Fruit fly (Drosophila melanogaster) whole organism, embryonic: Measurements from ENCODE around the gene CG11597.
A peak's percentile ranks its signal among the peaks of the same experiment; 100 is the strongest.

Source experiments
- Asciz ChIP-seq: fragments of 200-800 bp; sonication (Bioruptor generic); optimal IDR thresholded peaks from 2 replicates; lab custom pipeline; 2017; ENCODE audit warnings: missing biosample characterization, mild to moderate bottlenecking, missing genetic modification characterization, missing genetic modification reagents
- B-H1 ChIP-seq: fragments of 200-800 bp; sonication (Bioruptor generic); IDR thresholded peaks from 3 replicates; pipeline ENCODE4 v1.3.6; 2022; ENCODE audit warnings: missing biosample characterization, missing genetic modification characterization
- CG12299 ChIP-seq: fragments of 200-800 bp; sonication (Bioruptor generic); optimal IDR thresholded peaks from 2 replicates; lab custom pipeline; 2018; ENCODE audit warnings: missing biosample characterization, mild to moderate bottlenecking, missing genetic modification characterization
- CG13424 ChIP-seq: fragments of 200-800 bp; sonication (Bioruptor generic); optimal IDR thresholded peaks from 2 replicates; lab custom pipeline; 2019; ENCODE audit warnings: missing biosample characterization, mild to moderate bottlenecking, missing genetic modification characterization, moderate library complexity
- CG15696 ChIP-seq: fragments of 200-800 bp; sonication (Bioruptor generic); optimal IDR thresholded peaks from 2 replicates; lab custom pipeline; 2019; ENCODE audit warnings: missing biosample characterization, mild to moderate bottlenecking, missing genetic modification characterization, moderate library complexity
- CG17829 ChIP-seq: fragments of 200-800 bp; optimal IDR thresholded peaks from 2 replicates; lab custom pipeline; 2019; ENCODE audit warnings: missing biosample characterization, mild to moderate bottlenecking, missing genetic modification characterization, moderate library complexity
- CG1792 ChIP-seq: fragments of 200-800 bp; sonication (Bioruptor generic); optimal IDR thresholded peaks from 2 replicates; lab custom pipeline; 2016; ENCODE audit warnings: missing biosample characterization, missing genetic modification characterization
- CG18619 ChIP-seq: fragments of 200-800 bp; sonication (Bioruptor generic); optimal IDR thresholded peaks from 3 replicates; lab custom pipeline; 2017; ENCODE audit warnings: missing biosample characterization, mild to moderate bottlenecking, missing genetic modification characterization
- CG18764 ChIP-seq: fragments of 200-800 bp; sonication (Bioruptor generic); optimal IDR thresholded peaks from 3 replicates; lab custom pipeline; 2016; ENCODE audit warnings: missing biosample characterization, missing genetic modification characterization
- CG2129 ChIP-seq: fragments of 200-800 bp; sonication (Bioruptor generic); IDR thresholded peaks from 2 replicates; pipeline ENCODE4 v1.3.6; 2022; ENCODE audit warnings: missing biosample characterization, missing genetic modification characterization; ENCODE audit not compliant: partially characterized antibody
- CG2712 ChIP-seq: fragments of 200-800 bp; optimal IDR thresholded peaks from 3 replicates; lab custom pipeline; 2019; ENCODE audit warnings: missing biosample characterization, mild to moderate bottlenecking, missing genetic modification characterization, moderate library complexity
- CG33557 ChIP-seq: fragments of 200-800 bp; sonication (Bioruptor generic); optimal IDR thresholded peaks from 2 replicates; lab custom pipeline; 2019; ENCODE audit warnings: missing biosample characterization, mild to moderate bottlenecking, missing genetic modification characterization, moderate library complexity
- CG3847 ChIP-seq: fragments of 200-800 bp; sonication (Bioruptor generic); IDR thresholded peaks from 2 replicates; pipeline ENCODE4 v1.3.6; 2022; ENCODE audit warnings: missing biosample characterization, missing genetic modification characterization
- CG3995 ChIP-seq: fragments of 200-800 bp; sonication (Bioruptor generic); optimal IDR thresholded peaks from 3 replicates; lab custom pipeline; 2016; ENCODE audit warnings: missing biosample characterization, missing genetic modification characterization
- CG4282 ChIP-seq: fragments of 200-800 bp; sonication (Bioruptor generic); optimal IDR thresholded peaks from 2 replicates; lab custom pipeline; 2016; ENCODE audit warnings: missing biosample characterization, missing genetic modification characterization
- CG4424 ChIP-seq: fragments of 200-800 bp; sonication (Bioruptor generic); optimal IDR thresholded peaks from 3 replicates; lab custom pipeline; 2016; ENCODE audit warnings: missing biosample characterization, missing genetic modification characterization
- CG9437 ChIP-seq: fragments of 200-800 bp; sonication (Bioruptor generic); optimal IDR thresholded peaks from 2 replicates; lab custom pipeline; 2018; ENCODE audit warnings: missing biosample characterization, mild to moderate bottlenecking, missing genetic modification characterization
- CG9797 ChIP-seq: fragments of 200-800 bp; sonication (Bioruptor generic); optimal IDR thresholded peaks from 3 replicates; lab custom pipeline; 2018; ENCODE audit warnings: missing biosample characterization, mild to moderate bottlenecking, missing genetic modification characterization
- CG9876 ChIP-seq: fragments of 200-800 bp; sonication (Bioruptor generic); optimal IDR thresholded peaks from 2 replicates; lab custom pipeline; 2016; ENCODE audit warnings: missing biosample characterization, missing genetic modification characterization
- Camta ChIP-seq: fragments of 200-800 bp; sonication (Bioruptor generic); optimal IDR thresholded peaks from 2 replicates; lab custom pipeline; 2016; ENCODE audit warnings: missing biosample characterization, missing genetic modification characterization
- D19A ChIP-seq: fragments of 200-800 bp; optimal IDR thresholded peaks from 3 replicates; lab custom pipeline; 2019; ENCODE audit warnings: missing biosample characterization, mild to moderate bottlenecking, missing genetic modification characterization, moderate library complexity
- Dp ChIP-seq: fragments of 200-800 bp; sonication (Bioruptor generic); optimal IDR thresholded peaks from 2 replicates; lab custom pipeline; 2018; ENCODE audit warnings: missing biosample characterization, mild to moderate bottlenecking, missing genetic modification characterization, moderate library complexity
- E2f1 ChIP-seq: fragments of 200-800 bp; sonication (Bioruptor generic); IDR thresholded peaks from 2 replicates; pipeline ENCODE4 v1.3.6; 2022; ENCODE audit warnings: missing biosample characterization, missing genetic modification characterization
- HLH54F ChIP-seq: fragments of 200-800 bp; sonication (Bioruptor generic); optimal IDR thresholded peaks from 3 replicates; lab custom pipeline; 2016; ENCODE audit warnings: missing biosample characterization, missing genetic modification characterization
- MBD-R2 ChIP-seq: fragments of 200-800 bp; sonication (Bioruptor generic); IDR thresholded peaks from 2 replicates; pipeline ENCODE4 v1.3.6; 2022; ENCODE audit warnings: missing biosample characterization, missing genetic modification characterization
- Max ChIP-seq: fragments of 200-800 bp; sonication (Bioruptor generic); optimal IDR thresholded peaks from 2 replicates; lab custom pipeline; 2016; ENCODE audit warnings: missing biosample characterization, mild to moderate bottlenecking, missing genetic modification characterization
- Mes4 ChIP-seq: fragments of 200-800 bp; sonication (Bioruptor generic); optimal IDR thresholded peaks from 2 replicates; lab custom pipeline; 2016; ENCODE audit warnings: missing biosample characterization, missing genetic modification characterization
- Myb ChIP-seq: fragments of 200-800 bp; sonication (Bioruptor generic); optimal IDR thresholded peaks from 2 replicates; lab custom pipeline; 2016; ENCODE audit warnings: missing biosample characterization, missing genetic modification characterization
- Ptx1 ChIP-seq: fragments of 200-800 bp; sonication (Bioruptor generic); IDR thresholded peaks from 2 replicates; pipeline ENCODE4 v1.3.6; 2022; ENCODE audit warnings: missing biosample characterization, missing genetic modification characterization
- Scr ChIP-seq: fragments of 200-800 bp; sonication (Bioruptor generic); IDR thresholded peaks from 2 replicates; pipeline ENCODE4 v1.3.6; 2022; ENCODE audit warnings: missing biosample characterization, missing genetic modification characterization; ENCODE audit not compliant: partially characterized antibody
- Tbp ChIP-seq: fragments of >200 bp; optimal IDR thresholded peaks from 2 replicates; lab custom pipeline; 2018; ENCODE audit warnings: missing biosample characterization, missing genetic modification characterization
- aop ChIP-seq: fragments of 200-800 bp; sonication (Bioruptor generic); IDR thresholded peaks from 2 replicates; pipeline ENCODE4 v1.3.6; 2022; ENCODE audit warnings: missing biosample characterization, missing genetic modification characterization
- ash1 ChIP-seq: fragments of 200-800 bp; sonication (Bioruptor generic); optimal IDR thresholded peaks from 2 replicates; lab custom pipeline; 2018; ENCODE audit warnings: missing biosample characterization, mild to moderate bottlenecking, missing genetic modification characterization
- da ChIP-seq: fragments of 200-800 bp; sonication (Bioruptor generic); optimal IDR thresholded peaks from 2 replicates; lab custom pipeline; 2016; ENCODE audit warnings: missing biosample characterization, missing genetic modification characterization
- dan ChIP-seq: fragments of 200-800 bp; sonication (Bioruptor generic); IDR thresholded peaks from 2 replicates; pipeline ENCODE4 v1.3.6; 2022; ENCODE audit warnings: missing biosample characterization, missing genetic modification characterization
- dm ChIP-seq: fragments of 200-800 bp; sonication (Bioruptor generic); optimal IDR thresholded peaks from 3 replicates; lab custom pipeline; 2016; ENCODE audit warnings: missing biosample characterization, missing genetic modification characterization
- dmrt11E ChIP-seq: fragments of 200-800 bp; sonication (Bioruptor generic); optimal IDR thresholded peaks from 3 replicates; lab custom pipeline; 2018; ENCODE audit warnings: missing biosample characterization, mild to moderate bottlenecking, missing genetic modification characterization, moderate library complexity
- dpn ChIP-seq, 2 experiments: fragments of 200-800 bp; sonication (Bioruptor generic); optimal IDR thresholded peaks; 3 replicates each; lab custom pipeline; 2016; ENCODE audit warnings: missing biosample characterization in 2 of 2, missing genetic modification characterization in 2 of 2
- exex ChIP-seq: fragments of 200-800 bp; sonication (Bioruptor generic); optimal IDR thresholded peaks from 4 replicates; lab custom pipeline; 2018; ENCODE audit warnings: missing biosample characterization, mild to moderate bottlenecking, missing genetic modification characterization, moderate library complexity
- fd3F ChIP-seq: fragments of 200-800 bp; sonication (Bioruptor generic); optimal IDR thresholded peaks from 2 replicates; lab custom pipeline; 2018; ENCODE audit warnings: missing biosample characterization, mild to moderate bottlenecking, missing genetic modification characterization, moderate library complexity
- gcm2 ChIP-seq: fragments of 200-800 bp; sonication (Bioruptor generic); optimal IDR thresholded peaks from 2 replicates; lab custom pipeline; 2016; ENCODE audit warnings: missing biosample characterization, missing genetic modification characterization
- lola ChIP-seq, 3 experiments: fragments of >200 bp in 2 of 3; fragments of 200-800 bp in 1 of 3; sonication (Bioruptor generic) in 1 of 3; optimal IDR thresholded peaks; 2 replicates each; lab custom pipeline; 2017 to 2019; ENCODE audit warnings: missing biosample characterization in 3 of 3, missing genetic modification characterization in 3 of 3, mild to moderate bottlenecking in 1 of 3, moderate library complexity in 1 of 3
- org-1 ChIP-seq: fragments of 200-800 bp; sonication (Bioruptor generic); optimal IDR thresholded peaks from 2 replicates; lab custom pipeline; 2017; ENCODE audit warnings: missing biosample characterization, missing genetic modification characterization
- prd ChIP-seq, 3 experiments: fragments of >200 bp in 2 of 3; fragments of 200-800 bp in 1 of 3; sonication (Bioruptor generic) in 1 of 3; optimal IDR thresholded peaks in 2 of 3; IDR thresholded peaks in 1 of 3; 2 replicates in 2 of 3; 3 replicates in 1 of 3; pipeline versions ENCODE4 v1.3.6 to Lab custom; 2017 to 2022; ENCODE audit warnings: missing biosample characterization in 1 of 3, missing genetic modification characterization in 1 of 3
- rib ChIP-seq: fragments of 200-800 bp; sonication (Bioruptor generic); IDR thresholded peaks from 2 replicates; pipeline ENCODE4 v1.3.6; 2022; ENCODE audit warnings: missing biosample characterization, missing genetic modification characterization
- sens ChIP-seq: fragments of 200-800 bp; sonication (Bioruptor generic); peaks from one replicate; lab custom pipeline; 2016; ENCODE audit warnings: missing biosample characterization, missing genetic modification characterization
- shn ChIP-seq: fragments of 200-800 bp; sonication (Bioruptor generic); optimal IDR thresholded peaks from 3 replicates; lab custom pipeline; 2016; ENCODE audit warnings: missing biosample characterization, missing genetic modification characterization
- sima ChIP-seq: fragments of 200-800 bp; sonication (Bioruptor generic); optimal IDR thresholded peaks from 2 replicates; lab custom pipeline; 2016; ENCODE audit warnings: missing biosample characterization, missing genetic modification characterization
- twi ChIP-seq: fragments of 200-800 bp; optimal IDR thresholded peaks from 2 replicates; lab custom pipeline; 2019; ENCODE audit warnings: missing biosample characterization, mild to moderate bottlenecking, missing genetic modification characterization, moderate library complexity
- wek ChIP-seq: fragments of 200-800 bp; sonication (Bioruptor generic); optimal IDR thresholded peaks from 3 replicates; lab custom pipeline; 2018; ENCODE audit warnings: missing biosample characterization, mild to moderate bottlenecking, missing genetic modification characterization, moderate library complexity
- zfh2 ChIP-seq: fragments of 200-800 bp; sonication (Bioruptor generic); optimal IDR thresholded peaks from 2 replicates; lab custom pipeline; 2016; ENCODE audit warnings: missing biosample characterization, missing genetic modification characterization

Gene CG11597

dm6 chr3L:11833296-11833717, 11.2 kb upstream of the CG11597 start, which contains the start of gene CycA (continued):
- TF ChIP-seq org-1 (GFP tag; lab: Kevin White, UChicago) (no peak), zfh2 (peak; percentile 26), Mes4 (GFP tag; lab: Kevin White, UChicago) (no peak), wek (peak; percentile 32), CG18764 (no peak), twi (peak; percentile 13), lola (GFP tag; optimal IDR thresholded peaks at IDR 0.05; lab: Kevin White, UChicago) (peak in 1 of 3 experiments; percentile 9), CG9876 (no peak), CG9797 (GFP tag; lab: Kevin White, UChicago) (peak; percentile 94), Asciz (GFP tag; lab: Kevin White, UChicago) (no peak), E2f1 (GFP tag; lab: Robert Waterston, UW) (no peak), CG12299 (peak; percentile 32), da (no peak), Dp (GFP tag; lab: Kevin White, UChicago) (peak; percentile 100), dpn (GFP tag; optimal IDR thresholded peaks at IDR 0.05; lab: Kevin White, UChicago) (peak in 1 of 2 experiments; percentile 0), dm (GFP tag; lab: Kevin White, UChicago) (peak; percentile 45), gcm2 (GFP tag; lab: Kevin White, UChicago) (no peak), CG17829 (peak; percentile 47), CG2712 (tag; lab: Kevin White, UChicago) (peak; percentile 41), CG4282 (peak; percentile 26), ash1 (no peak), CG33557 (GFP tag; lab: Kevin White, UChicago) (no peak), CG15696 (tag; lab: Kevin White, UChicago) (no peak), CG9437 (GFP tag; lab: Kevin White, UChicago) (no peak), Camta (GFP tag; lab: Kevin White, UChicago) (peak; percentile 6), CG4424 (GFP tag; lab: Kevin White, UChicago) (no peak), dmrt11E (tag; lab: Kevin White, UChicago) (no peak), Ptx1 (GFP tag; lab: Robert Waterston, UW) (no peak), CG18619 (GFP tag; lab: Kevin White, UChicago) (no peak), CG3847 (GFP tag; lab: Robert Waterston, UW) (peak; percentile 72), MBD-R2 (GFP tag; lab: Robert Waterston, UW) (peak; percentile 42), exex (tag; lab: Kevin White, UChicago) (no peak), Scr (GFP tag; lab: Robert Waterston, UW) (peak; percentile 84), B-H1 (GFP tag; lab: Robert Waterston, UW) (no peak), CG3995 (GFP tag; lab: Kevin White, UChicago) (peak; percentile 12), D19A (tag; lab: Kevin White, UChicago) (peak; percentile 26), sens (peak; percentile 81), shn (peak; percentile 5), fd3F (GFP tag; lab: Kevin White, UChicago) (no peak), dan (no peak), CG2129 (GFP tag; lab: Robert Waterston, UW) (peak; percentile 50), prd (optimal IDR thresholded peaks at IDR 0.05; lab: Kevin White, UChicago) (no peak), prd (GFP tag; IDR thresholded peaks at IDR 0.05; lab: Robert Waterston, UW) (no peak), Tbp (GFP tag; lab: Kevin White, UChicago) (no peak), CG13424 (tag; lab: Kevin White, UChicago) (no peak), Max (GFP tag; lab: Kevin White, UChicago) (peak; percentile 22), rib (GFP tag; lab: Robert Waterston, UW) (no peak), sima (GFP tag; lab: Kevin White, UChicago) (no peak), Myb (peak; percentile 85), HLH54F (GFP tag; lab: Kevin White, UChicago) (no peak), CG1792 (no peak), aop (GFP tag; lab: Robert Waterston, UW) (no peak)
